Worm (Caenorhabditis elegans) whole organism, L4 larva: ENCODE data around the gene rgs-1.

Source experiments
- Y5F2A.4 ChIP-seq: fragments of 200-800 bp; sonication (Bioruptor generic); optimal IDR thresholded peaks from 2 replicates; lab custom pipeline; 2018; ENCODE audit warnings: mild to moderate bottlenecking, missing genetic modification characterization, missing compliant biosample characterization
- ZK546.5 ChIP-seq, 2 experiments: sonication (generic microtip); optimal IDR thresholded peaks; 2 replicates each; lab custom pipeline; 2017; ENCODE audit warnings: missing biosample characterization in 2 of 2, missing genetic modification characterization in 2 of 2
- ceh-20 ChIP-seq: fragments of 200-800 bp; sonication (Bioruptor generic); IDR thresholded peaks from 2 replicates; pipeline ENCODE4 v1.3.6; 2022; ENCODE audit warnings: missing genetic modification reagents, missing genetic modification characterization, missing compliant biosample characterization
- lim-7 ChIP-seq: fragments of 200-800 bp; sonication (Bioruptor generic); IDR thresholded peaks from 2 replicates; pipeline ENCODE4 v1.3.6; 2022; ENCODE audit warnings: missing genetic modification characterization, missing compliant biosample characterization
- lin-39 ChIP-seq: fragments of 150-350 bp; optimal IDR thresholded peaks from 2 replicates; lab custom pipeline; 2014; ENCODE audit warnings: missing biosample characterization, missing genetic modification reagents, missing genetic modification characterization
- lsy-2 ChIP-seq, 2 experiments: fragments of 150-350 bp in 1 of 2; sonication (generic microtip) in 1 of 2; optimal IDR thresholded peaks; 2 replicates each; lab custom pipeline; 2014 to 2017; ENCODE audit warnings: missing biosample characterization in 2 of 2, missing genetic modification characterization in 2 of 2
- skn-1 ChIP-seq: fragments of 150-350 bp; optimal IDR thresholded peaks from 2 replicates; lab custom pipeline; 2014; ENCODE audit warnings: missing biosample characterization, missing genetic modification characterization
- unc-62 ChIP-seq, 3 experiments: fragments of 150-350 bp in 1 of 3; sonication (generic microtip); optimal IDR thresholded peaks in 2 of 3; peaks in 1 of 3; 1 replicate in 1 of 3; 2 replicates in 2 of 3; lab custom pipeline; 2014 to 2017; ENCODE audit warnings: missing biosample characterization in 3 of 3, missing genetic modification characterization in 3 of 3, missing genetic modification reagents in 3 of 3, missing genotype in 1 of 3
- zag-1 ChIP-seq: fragments of 150-350 bp; optimal IDR thresholded peaks from 2 replicates; lab custom pipeline; 2014; ENCODE audit warnings: missing biosample characterization, missing genetic modification characterization
- ztf-11 ChIP-seq: fragments of 150-350 bp; optimal IDR thresholded peaks from 2 replicates; lab custom pipeline; 2014; ENCODE audit warnings: missing biosample characterization, missing genetic modification characterization

- TF ChIP-seq skn-1 (tag; lab: Kevin White, UChicago), result no peak
- TF ChIP-seq unc-62 (GFP tag; optimal IDR thresholded peaks at IDR 0.05 in 1 of 2; lab: Kevin White, UChicago), result no peak
- no peak for TF ChIP-seq unc-62 (tag; optimal IDR thresholded peaks at IDR 0.05; lab: Kevin White, UChicago)
- TF ChIP-seq lsy-2 (tag; optimal IDR thresholded peaks at IDR 0.05; lab: Kevin White, UChicago), result no peak
- no peak for TF ChIP-seq lim-7 (GFP tag; lab: Robert Waterston, UW)
- TF ChIP-seq ZK546.5 (tag; optimal IDR thresholded peaks at IDR 0.05; lab: Kevin White, UChicago), result no peak
- no peak for TF ChIP-seq zag-1 (tag; lab: Kevin White, UChicago)
- TF ChIP-seq Y5F2A.4 (GFP tag; lab: Kevin White, UChicago), result no peak
- TF ChIP-seq lin-39 (tag; lab: Kevin White, UChicago), result no peak
- TF ChIP-seq ztf-11 (tag; lab: Kevin White, UChicago), result no peak
- no peak for TF ChIP-seq ceh-20 (GFP tag; lab: Robert Waterston, UW)
Observed at ce11 chrIII:10018007-10018406, 1.6 kb upstream of the rgs-1 start.
